Worm (Caenorhabditis elegans) whole organism, young adult: Measurements from ENCODE around the gene R10E8.8.

Experiments used
- B0035.1 ChIP-seq: sonication (generic microtip); optimal IDR thresholded peaks from 2 replicates; lab custom pipeline; 2016; ENCODE audit warnings: missing genetic modification characterization, mild to moderate bottlenecking, missing compliant biosample characterization, missing genotype, missing genetic modification reagents
- D2030.7 ChIP-seq: fragments of 200-800 bp; sonication (Bioruptor generic); IDR thresholded peaks from 2 replicates; pipeline ENCODE4 v1.3.6; 2022; ENCODE audit warnings: missing genetic modification reagents, missing genetic modification characterization, missing compliant biosample characterization
- F37B4.10 ChIP-seq: fragments of 200-800 bp; sonication (Bioruptor generic); IDR thresholded peaks from 2 replicates; pipeline ENCODE4 v1.3.6; 2022; ENCODE audit warnings: missing genetic modification characterization, missing compliant biosample characterization
- F39B2.1 ChIP-seq: fragments of 200-800 bp; sonication (Bioruptor generic); IDR thresholded peaks from 2 replicates; pipeline ENCODE4 v1.3.6; 2022; ENCODE audit warnings: missing genetic modification reagents, missing genetic modification characterization, missing compliant biosample characterization
- F52B5.7 ChIP-seq: sonication (generic microtip); optimal IDR thresholded peaks from 2 replicates; lab custom pipeline; 2016; ENCODE audit warnings: mild to moderate bottlenecking, missing genetic modification characterization, missing compliant biosample characterization
- F55B11.4 ChIP-seq: sonication (generic microtip); optimal IDR thresholded peaks from 2 replicates; lab custom pipeline; 2016; ENCODE audit warnings: missing compliant biosample characterization, missing genetic modification characterization, borderline replicate concordance; ENCODE audit not compliant: insufficient read depth
- F57C9.4 ChIP-seq: sonication (generic microtip); optimal IDR thresholded peaks from 2 replicates; lab custom pipeline; 2017; ENCODE audit warnings: mild to moderate bottlenecking, missing genetic modification characterization, missing compliant biosample characterization
- Y53F4B.3 ChIP-seq: fragments of 200-800 bp; sonication (Bioruptor generic); IDR thresholded peaks from 2 replicates; pipeline ENCODE4 v1.3.6; 2022; ENCODE audit warnings: missing genetic modification reagents, missing genetic modification characterization, missing compliant biosample characterization
- Y53G8AR.9 ChIP-seq: fragments of 200-800 bp; sonication (Bioruptor generic); conservative IDR thresholded peaks from 2 replicates; pipeline ENCODE4 v1.3.6; 2022; ENCODE audit warnings: missing genetic modification reagents, missing genetic modification characterization, missing compliant biosample characterization
- Y56A3A.18 ChIP-seq: fragments of 200-800 bp; sonication (Bioruptor generic); IDR thresholded peaks from 2 replicates; pipeline ENCODE4 v1.3.6; 2022; ENCODE audit warnings: missing genetic modification reagents, missing genetic modification characterization, missing compliant biosample characterization
- Y67H2A.10 ChIP-seq: fragments of 200-800 bp; sonication (Bioruptor generic); conservative IDR thresholded peaks from 2 replicates; pipeline ENCODE4 v1.3.6; 2022; ENCODE audit warnings: missing genetic modification reagents, missing genetic modification characterization, missing compliant biosample characterization
- attf-3 ChIP-seq: fragments of 200-800 bp; sonication (Bioruptor generic); conservative IDR thresholded peaks from 2 replicates; pipeline ENCODE4 v1.3.6; 2022; ENCODE audit warnings: missing genetic modification reagents, missing genetic modification characterization, missing compliant biosample characterization
- bed-1 ChIP-seq: fragments of 200-800 bp; sonication (Bioruptor generic); IDR thresholded peaks from 2 replicates; pipeline ENCODE4 v1.3.6; 2022; ENCODE audit warnings: missing genetic modification reagents, missing genetic modification characterization, missing compliant biosample characterization
- ccch-3 ChIP-seq: fragments of 200-800 bp; sonication (Bioruptor generic); optimal IDR thresholded peaks from 2 replicates; lab custom pipeline; 2018; ENCODE audit warnings: mild to moderate bottlenecking, missing genetic modification characterization, missing compliant biosample characterization
- cebp-2 ChIP-seq: fragments of 200-800 bp; sonication (Bioruptor generic); IDR thresholded peaks from 2 replicates; pipeline ENCODE4 v1.3.6; 2022; ENCODE audit warnings: missing genetic modification characterization, missing compliant biosample characterization
- ceh-27 ChIP-seq: fragments of 200-800 bp; sonication (Bioruptor generic); optimal IDR thresholded peaks from 2 replicates; lab custom pipeline; 2018; ENCODE audit warnings: mild to moderate bottlenecking, missing genetic modification characterization, moderate library complexity, missing compliant biosample characterization
- chd-7 ChIP-seq: sonication (generic microtip); optimal IDR thresholded peaks from 2 replicates; lab custom pipeline; 2016; ENCODE audit warnings: mild to moderate bottlenecking, missing genetic modification characterization, moderate library complexity, missing compliant biosample characterization
- dpl-1 ChIP-seq: fragments of 150-350 bp; optimal IDR thresholded peaks from 2 replicates; lab custom pipeline; 2014; ENCODE audit warnings: missing biosample characterization, missing genetic modification reagents, missing genetic modification characterization
- egl-44 ChIP-seq: fragments of 200-800 bp; sonication (Bioruptor generic); IDR thresholded peaks from 2 replicates; pipeline ENCODE4 v1.3.6; 2022; ENCODE audit warnings: missing genetic modification reagents, missing genetic modification characterization, missing compliant biosample characterization
- fkh-3 ChIP-seq: sonication (generic microtip); optimal IDR thresholded peaks from 2 replicates; lab custom pipeline; 2016; ENCODE audit warnings: mild to moderate bottlenecking, missing genetic modification characterization, missing compliant biosample characterization
- gei-17 ChIP-seq: fragments of 200-800 bp; sonication (Bioruptor generic); optimal IDR thresholded peaks from 2 replicates; lab custom pipeline; 2018; ENCODE audit warnings: mild to moderate bottlenecking, missing genetic modification characterization, missing compliant biosample characterization
- him-1 ChIP-seq: sonication (generic microtip); optimal IDR thresholded peaks from 2 replicates; lab custom pipeline; 2016; ENCODE audit warnings: missing genotype, missing genetic modification reagents, missing genetic modification characterization, missing compliant biosample characterization
- lin-40 ChIP-seq: sonication (generic microtip); optimal IDR thresholded peaks from 2 replicates; lab custom pipeline; 2016; ENCODE audit warnings: missing genetic modification characterization, mild to moderate bottlenecking, missing compliant biosample characterization, missing genotype, missing genetic modification reagents
- nhr-120 ChIP-seq: fragments of 200-800 bp; sonication (Bioruptor generic); IDR thresholded peaks from 2 replicates; pipeline ENCODE4 v1.3.6; 2022; ENCODE audit warnings: missing genetic modification characterization, missing compliant biosample characterization
- nhr-27 ChIP-seq: fragments of 200-800 bp; sonication (Bioruptor generic); optimal IDR thresholded peaks from 2 replicates; lab custom pipeline; 2018; ENCODE audit warnings: mild to moderate bottlenecking, missing genetic modification characterization, moderate library complexity, missing compliant biosample characterization
- nhr-80 ChIP-seq: sonication (generic microtip); optimal IDR thresholded peaks from 2 replicates; lab custom pipeline; 2016; ENCODE audit warnings: missing genetic modification characterization, missing compliant biosample characterization
- somi-1 ChIP-seq: fragments of 200-800 bp; sonication (Bioruptor generic); optimal IDR thresholded peaks from 2 replicates; lab custom pipeline; 2018; ENCODE audit warnings: mild to moderate bottlenecking, missing genetic modification characterization, missing compliant biosample characterization
- tbx-9 ChIP-seq: sonication (generic microtip); optimal IDR thresholded peaks from 2 replicates; lab custom pipeline; 2016; ENCODE audit warnings: borderline replicate concordance, missing genetic modification characterization, inconsistent platforms, missing compliant biosample characterization
- ztf-26 ChIP-seq: sonication (generic microtip); optimal IDR thresholded peaks from 2 replicates; lab custom pipeline; 2017; ENCODE audit warnings: missing genetic modification characterization, missing compliant biosample characterization
- ztf-3 ChIP-seq: fragments of 200-800 bp; sonication (Bioruptor generic); optimal IDR thresholded peaks from 2 replicates; lab custom pipeline; 2018; ENCODE audit warnings: mild to moderate bottlenecking, missing genetic modification characterization, missing compliant biosample characterization

R10E8.8 gene

DNA sequence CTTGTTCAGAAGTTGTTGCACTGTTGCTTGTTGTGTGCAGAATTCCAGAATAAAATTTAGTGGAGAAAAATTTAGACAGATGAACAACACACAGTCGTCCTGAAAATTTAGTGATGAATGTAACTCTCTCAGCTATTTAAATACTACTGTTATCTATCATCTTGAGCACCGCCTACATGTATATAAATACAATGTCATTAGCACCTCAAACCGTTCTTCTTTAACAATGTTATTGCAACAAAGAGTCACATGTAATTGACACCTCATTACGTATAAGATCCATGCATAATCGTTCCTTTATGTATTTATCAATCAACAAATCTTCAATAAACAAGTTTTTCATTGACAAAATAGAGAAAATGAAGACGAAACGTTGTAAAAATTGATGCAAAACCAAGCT, 39.3 kb upstream of the R10E8.8 start, which contains the start of gene Y51A2A.16:
Gene Y51A2A.16 (minus strand): TSS at position 101 of the 400 bp plus-strand sequence.
- TF ChIP-seq F55B11.4: no peak

- TF ChIP-seq bed-1 (GFP tag; lab: Robert Waterston, UW): no peak
- TF ChIP-seq F37B4.10 (GFP tag; lab: Robert Waterston, UW): no peak
- TF ChIP-seq cebp-2 (GFP tag; lab: Robert Waterston, UW): no peak
- no peak for TF ChIP-seq nhr-120 (GFP tag; lab: Robert Waterston, UW)
- no peak for TF ChIP-seq chd-7 (tag; lab: Kevin White, UChicago)
These were observed 28.9 kb upstream of the R10E8.8 start, which contains the start of gene Y37H2C.4 for ce11 chrV:18270403-18270802. Gene Y37H2C.4, plus strand, starts transcription at chrV:18270703.

DNA sequence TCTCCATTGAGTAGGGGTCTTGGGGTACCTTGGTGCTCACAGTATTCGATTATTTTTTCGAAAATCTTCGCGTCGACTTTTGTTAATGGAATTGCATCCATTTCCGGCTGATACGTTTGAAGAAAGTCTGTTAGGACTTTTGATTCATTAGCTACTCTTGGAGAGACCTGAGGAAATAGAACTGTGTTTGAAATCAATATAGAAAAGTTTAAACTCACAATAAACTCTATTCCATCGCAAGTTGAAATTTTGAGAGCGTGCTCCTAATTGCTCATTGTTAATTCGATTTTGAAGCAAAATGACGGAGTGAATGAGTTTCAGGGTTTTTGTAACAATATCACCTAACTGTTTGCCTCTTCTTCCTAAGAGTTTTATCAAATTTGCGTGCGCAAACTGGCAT, 28.4 kb upstream of the R10E8.8 start, which contains the start of gene skr-6:
Gene skr-6 (minus strand): TSS at position 101 of the 400 bp plus-strand sequence.
- no peak for TF ChIP-seq him-1 (tag; lab: Kevin White, UChicago)
- TF ChIP-seq D2030.7: no peak
- TF ChIP-seq F57C9.4 (tag; lab: Kevin White, UChicago): no peak
- TF ChIP-seq egl-44: no peak
- TF ChIP-seq ceh-27 (GFP tag; lab: Kevin White, UChicago): no peak
- no peak for TF ChIP-seq F52B5.7 (tag; lab: Kevin White, UChicago)
- no peak for TF ChIP-seq gei-17 (GFP tag; lab: Kevin White, UChicago)
- TF ChIP-seq lin-40: no peak
- no peak for TF ChIP-seq Y56A3A.18 (GFP tag; lab: Robert Waterston, UW)
- TF ChIP-seq ccch-3 (GFP tag; lab: Kevin White, UChicago): no peak

- TF ChIP-seq Y53F4B.3 (GFP tag; lab: Robert Waterston, UW): no peak
- TF ChIP-seq Y53G8AR.9: no peak
- TF ChIP-seq F39B2.1 (GFP tag; lab: Robert Waterston, UW): no peak
- no peak for TF ChIP-seq dpl-1 (GFP tag; lab: Kevin White, UChicago)
- no peak for TF ChIP-seq cebp-2 (GFP tag; lab: Robert Waterston, UW)
These were observed 27.3 kb upstream of the R10E8.8 start, which contains the start of gene fbxa-213 for ce11 chrV:18268744-18269143. Gene fbxa-213, minus strand, starts transcription at chrV:18268844.

- TF ChIP-seq nhr-27 (tag; lab: Kevin White, UChicago): no peak
- peak; percentile 48 for TF ChIP-seq nhr-80
These were observed 24.8 kb upstream of the R10E8.8 start, which contains the start of gene R10E8.6 for ce11 chrV:18266238-18266637. Gene R10E8.6, minus strand, starts transcription at chrV:18266391.

DNA sequence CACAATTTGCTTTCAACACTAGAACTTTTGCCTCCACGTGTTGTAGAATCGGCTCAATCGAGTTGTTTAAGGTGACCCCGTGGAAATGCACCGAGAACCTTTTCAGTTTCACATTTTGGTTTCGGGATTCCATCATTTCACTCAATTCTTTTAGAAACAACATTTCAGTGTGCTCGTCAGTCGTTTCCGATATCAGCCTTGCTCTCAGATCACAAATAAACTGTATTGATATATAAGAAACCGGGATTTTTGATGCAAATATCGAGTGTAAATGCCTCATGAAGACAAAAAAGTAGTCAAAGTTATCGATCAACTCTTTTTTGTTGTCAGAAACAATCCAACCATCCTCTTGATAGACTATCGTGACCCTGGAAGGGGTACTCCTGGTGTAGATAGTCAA, 24.0 kb upstream of the R10E8.8 start:
- no peak for TF ChIP-seq tbx-9 (tag; lab: Kevin White, UChicago)
- no peak for TF ChIP-seq egl-44
- no peak for TF ChIP-seq F39B2.1 (GFP tag; lab: Robert Waterston, UW)
- no peak for TF ChIP-seq ztf-26 (tag; lab: Kevin White, UChicago)
- no peak for TF ChIP-seq B0035.1
- no peak for TF ChIP-seq ztf-3 (GFP tag; lab: Kevin White, UChicago)
- TF ChIP-seq Y67H2A.10 (GFP tag; lab: Robert Waterston, UW): no peak
- no peak for TF ChIP-seq somi-1 (GFP tag; lab: Kevin White, UChicago)
- TF ChIP-seq F52B5.7 (tag; lab: Kevin White, UChicago): no peak
- no peak for TF ChIP-seq attf-3
- TF ChIP-seq fkh-3 (tag; lab: Kevin White, UChicago): no peak
